Worm (Caenorhabditis elegans) whole organism, late embryonic: Measurements from ENCODE around the gene psa-3.

Source experiments
- C38D4.7 ChIP-seq: fragments of 200-800 bp; sonication (Bioruptor generic); optimal IDR thresholded peaks from 2 replicates; lab custom pipeline; 2018; ENCODE audit warnings: mild to moderate bottlenecking, missing genetic modification characterization, moderate library complexity, missing compliant biosample characterization
- T23F11.4 ChIP-seq: fragments of 200-800 bp; sonication (Bioruptor generic); optimal IDR thresholded peaks from 2 replicates; lab custom pipeline; 2018; ENCODE audit warnings: mild to moderate bottlenecking, missing genetic modification characterization, missing compliant biosample characterization
- ceh-45 ChIP-seq: fragments of 200-800 bp; sonication (Bioruptor generic); IDR thresholded peaks from 2 replicates; pipeline ENCODE4 v1.3.6; 2022; ENCODE audit warnings: missing genetic modification reagents, missing genetic modification characterization, missing compliant biosample characterization
- ceh-9 ChIP-seq: sonication (generic microtip); optimal IDR thresholded peaks from 2 replicates; lab custom pipeline; 2016; ENCODE audit warnings: mild to moderate bottlenecking, missing genetic modification characterization, inconsistent platforms, missing compliant biosample characterization
- fkh-6 ChIP-seq: sonication (generic microtip); optimal IDR thresholded peaks from 2 replicates; lab custom pipeline; 2016; ENCODE audit warnings: missing genetic modification characterization, missing compliant biosample characterization
- hlh-30 ChIP-seq: sonication (generic microtip); optimal IDR thresholded peaks from 2 replicates; lab custom pipeline; 2017; ENCODE audit warnings: antibody characterized with exemption, missing genetic modification characterization, missing compliant biosample characterization; ENCODE audit not compliant: insufficient read depth
- nfya-1 ChIP-seq: sonication (generic microtip); optimal IDR thresholded peaks from 2 replicates; lab custom pipeline; 2017; ENCODE audit warnings: missing genetic modification characterization, mild to moderate bottlenecking, missing compliant biosample characterization, antibody characterized with exemption, moderate library complexity
- nhr-11 ChIP-seq: fragments of 150-350 bp; optimal IDR thresholded peaks from 2 replicates; lab custom pipeline; 2014; ENCODE audit warnings: missing biosample characterization, missing genetic modification characterization
- pha-4 ChIP-seq: fragments of 150-350 bp; optimal IDR thresholded peaks from 2 replicates; lab custom pipeline; 2018; ENCODE audit warnings: missing biosample characterization, missing genetic modification reagents, missing genetic modification characterization
- pqm-1 ChIP-seq: sonication (generic microtip); optimal IDR thresholded peaks from 2 replicates; lab custom pipeline; 2016; ENCODE audit warnings: missing genetic modification characterization, missing compliant biosample characterization

- no peak for TF ChIP-seq nfya-1 (tag; lab: Kevin White, UChicago)
- no peak for TF ChIP-seq ceh-45
- no peak for TF ChIP-seq C38D4.7 (GFP tag; lab: Kevin White, UChicago)
- TF ChIP-seq pha-4 (tag; lab: Kevin White, UChicago): no peak
- no peak for TF ChIP-seq T23F11.4 (GFP tag; lab: Kevin White, UChicago)
- TF ChIP-seq nhr-11 (tag; lab: Kevin White, UChicago): no peak
- TF ChIP-seq fkh-6 (tag; lab: Kevin White, UChicago): no peak
- TF ChIP-seq pqm-1 (tag; lab: Kevin White, UChicago): no peak
- no peak for TF ChIP-seq ceh-9 (tag; lab: Kevin White, UChicago)
- TF ChIP-seq hlh-30: no peak
Observed at ce11 chrX:15362152-15362922, 45.4 kb upstream of the psa-3 start.
